Fruit fly (Drosophila melanogaster) whole organism, wandering third instar larva: ENCODE results near the gene mura.

ENCODE experiments used
- CG9705 ChIP-seq: fragments of 200-800 bp; sonication (Bioruptor generic); optimal IDR thresholded peaks from 2 replicates; lab custom pipeline; 2018; ENCODE audit warnings: missing biosample characterization, mild to moderate bottlenecking, missing genetic modification characterization
- Dfd ChIP-seq: fragments of >200 bp; optimal IDR thresholded peaks from 2 replicates; lab custom pipeline; 2017; ENCODE audit warnings: missing biosample characterization, missing genetic modification characterization
- psq ChIP-seq: fragments of 200-800 bp; sonication (Bioruptor generic); optimal IDR thresholded peaks from 3 replicates; lab custom pipeline; 2017; ENCODE audit warnings: missing biosample characterization, mild to moderate bottlenecking, missing genetic modification characterization, moderate library complexity

- TF ChIP-seq CG9705 (GFP tag; lab: Kevin White, UChicago) (no peak), Dfd (GFP tag; lab: Kevin White, UChicago) (no peak), psq (GFP tag; lab: Kevin White, UChicago) (no peak)
Observed at dm6 chr3R:9503329-9504088, 48.1 kb downstream of the mura start.
